Worm (Caenorhabditis elegans) whole organism, early embryonic: ENCODE results near the gene pqn-62.

Experiments used
- B0310.2 ChIP-seq: sonication (generic microtip); optimal IDR thresholded peaks from 2 replicates; lab custom pipeline; 2016; ENCODE audit warnings: mild to moderate bottlenecking, missing genetic modification characterization, missing compliant biosample characterization
- F13C5.2 ChIP-seq: sonication (generic microtip); optimal IDR thresholded peaks from 2 replicates; lab custom pipeline; 2017; ENCODE audit warnings: mild to moderate bottlenecking, missing genetic modification characterization, inconsistent platforms, missing compliant biosample characterization
- aly-1 ChIP-seq: sonication (generic microtip); optimal IDR thresholded peaks from 2 replicates; lab custom pipeline; 2016; ENCODE audit warnings: missing genetic modification characterization, missing compliant biosample characterization
- ama-1 ChIP-seq: fragments of 150-350 bp; optimal IDR thresholded peaks from 2 replicates; lab custom pipeline; 2014
- ceh-13 ChIP-seq: fragments of 200-800 bp; sonication (Bioruptor generic); optimal IDR thresholded peaks from 2 replicates; lab custom pipeline; 2018; ENCODE audit warnings: mild to moderate bottlenecking, missing genetic modification characterization, missing compliant biosample characterization
- ceh-36 ChIP-seq: sonication (generic microtip); optimal IDR thresholded peaks from 2 replicates; lab custom pipeline; 2016; ENCODE audit warnings: missing genetic modification characterization, inconsistent platforms, missing compliant biosample characterization
- ets-7 ChIP-seq: sonication (generic microtip); optimal IDR thresholded peaks from 2 replicates; lab custom pipeline; 2016; ENCODE audit warnings: missing genotype, missing genetic modification characterization, missing compliant biosample characterization
- flt-1 ChIP-seq: fragments of 200-800 bp; sonication (Bioruptor generic); IDR thresholded peaks from 2 replicates; pipeline ENCODE4 v1.3.6; 2022; ENCODE audit warnings: missing genetic modification characterization, missing compliant biosample characterization
- hmbx-1 ChIP-seq: sonication (generic microtip); optimal IDR thresholded peaks from 2 replicates; lab custom pipeline; 2016; ENCODE audit warnings: mild to moderate bottlenecking, missing genetic modification characterization, missing compliant biosample characterization
- hmg-4 ChIP-seq: fragments of 200-800 bp; sonication (Bioruptor generic); optimal IDR thresholded peaks from 2 replicates; lab custom pipeline; 2018; ENCODE audit warnings: mild to moderate bottlenecking, missing genetic modification characterization, missing compliant biosample characterization
- hnd-1 ChIP-seq: sonication (generic microtip); optimal IDR thresholded peaks from 2 replicates; lab custom pipeline; 2016; ENCODE audit warnings: missing genetic modification characterization, missing compliant biosample characterization
- pes-1 ChIP-seq: fragments of 200-800 bp; sonication (Bioruptor generic); IDR thresholded peaks from 2 replicates; pipeline ENCODE4 v1.3.6; 2022; ENCODE audit warnings: missing genetic modification reagents, missing genetic modification characterization, missing compliant biosample characterization
- scrt-1 ChIP-seq: fragments of 200-800 bp; sonication (Bioruptor generic); IDR thresholded peaks from 2 replicates; pipeline ENCODE4 v1.3.6; 2022; ENCODE audit warnings: missing genetic modification characterization, missing compliant biosample characterization
- sea-1 ChIP-seq: fragments of 200-800 bp; sonication (Bioruptor generic); conservative IDR thresholded peaks from 2 replicates; pipeline ENCODE4 v1.3.6; 2022; ENCODE audit warnings: missing genetic modification characterization, missing compliant biosample characterization
- tbx-11 ChIP-seq: fragments of 200-800 bp; sonication (Bioruptor generic); IDR thresholded peaks from 2 replicates; pipeline ENCODE4 v1.3.6; 2022; ENCODE audit warnings: missing genetic modification characterization, missing compliant biosample characterization
- tbx-37 ChIP-seq: fragments of 200-800 bp; sonication (Bioruptor generic); conservative IDR thresholded peaks from 2 replicates; pipeline ENCODE4 v1.3.6; 2022; ENCODE audit warnings: missing genetic modification reagents, missing genetic modification characterization, missing compliant biosample characterization
- tra-4 ChIP-seq: sonication (generic microtip); optimal IDR thresholded peaks from 2 replicates; lab custom pipeline; 2017; ENCODE audit warnings: missing genetic modification characterization, missing compliant biosample characterization

pqn-62 gene

ce11 chrX:5162755-5163154 lies 33.2 kb upstream of the pqn-62 start, which contains the start of gene EGAP5.1:
TSS of gene EGAP5.1 (plus strand) at chrX:5163055.
- TF ChIP-seq pes-1 (GFP tag; lab: Robert Waterston, UW) (no peak), F13C5.2 (tag; lab: Kevin White, UChicago) (no peak), aly-1 (tag; lab: Kevin White, UChicago) (no peak), tra-4 (tag; lab: Kevin White, UChicago) (no peak), sea-1 (GFP tag; lab: Robert Waterston, UW) (no peak), ceh-13 (no peak)

ce11 chrX:5164054-5164453 lies 31.9 kb upstream of the pqn-62 start:
- TF ChIP-seq tra-4 (tag; lab: Kevin White, UChicago) (no peak), ceh-13 (no peak), ets-7 (no peak), B0310.2 (tag; lab: Kevin White, UChicago) (no peak), aly-1 (tag; lab: Kevin White, UChicago) (no peak)

- no peak for TF ChIP-seq ama-1
- no peak for TF ChIP-seq flt-1 (GFP tag; lab: Robert Waterston, UW)
- TF ChIP-seq ets-7, result peak; percentile 17
- TF ChIP-seq sea-1 (GFP tag; lab: Robert Waterston, UW), result no peak
- peak; percentile 17 for TF ChIP-seq hmbx-1
- no peak for TF ChIP-seq aly-1 (tag; lab: Kevin White, UChicago)
- peak; percentile 15 for TF ChIP-seq ceh-13
- TF ChIP-seq tbx-11 (GFP tag; lab: Robert Waterston, UW), result 0 out of 2 replicates have a peak, but pooled peaks have one; percentile 35
- TF ChIP-seq scrt-1 (GFP tag; lab: Robert Waterston, UW), result no peak
- TF ChIP-seq hmg-4 (GFP tag; lab: Kevin White, UChicago), result no peak
- peak; percentile 83 for TF ChIP-seq F13C5.2 (tag; lab: Kevin White, UChicago)
- TF ChIP-seq ceh-36 (tag; lab: Kevin White, UChicago), result peak; percentile 47
- TF ChIP-seq tra-4 (tag; lab: Kevin White, UChicago), result no peak
- TF ChIP-seq pes-1 (GFP tag; lab: Robert Waterston, UW), result peak; percentile 72; the same call in 1 of the 2 replicates
- TF ChIP-seq tbx-37, result 0 out of 2 replicates have a peak, but pooled peaks have one; percentile 42
- TF ChIP-seq B0310.2 (tag; lab: Kevin White, UChicago), result peak; percentile 27
- peak; percentile 23 for TF ChIP-seq hnd-1 (tag; lab: Kevin White, UChicago)
Measured at ce11 chrX:5165037-5165436, 30.9 kb upstream of the pqn-62 start, which contains the start of gene mans-3. TSS of gene mans-3 (plus strand) at chrX:5165395.

- TF ChIP-seq sea-1 (GFP tag; lab: Robert Waterston, UW) (no peak), tbx-37 (no peak), flt-1 (GFP tag; lab: Robert Waterston, UW) (no peak), tra-4 (tag; lab: Kevin White, UChicago) (no peak), F13C5.2 (tag; lab: Kevin White, UChicago) (no peak), aly-1 (tag; lab: Kevin White, UChicago) (no peak), tbx-11 (GFP tag; lab: Robert Waterston, UW) (no peak), hnd-1 (tag; lab: Kevin White, UChicago) (no peak), ceh-36 (tag; lab: Kevin White, UChicago) (no peak)
Measured at ce11 chrX:5168770-5169169, 27.1 kb upstream of the pqn-62 start.

ce11 chrX:5171085-5171484 lies 24.8 kb upstream of the pqn-62 start, which contains the start of gene T03G11.10:
TSS of gene T03G11.10 (minus strand) at chrX:5171185.
- no peak for TF ChIP-seq sea-1 (GFP tag; lab: Robert Waterston, UW)
- TF ChIP-seq tbx-37, result no peak
- no peak for TF ChIP-seq ama-1
- no peak for TF ChIP-seq scrt-1 (GFP tag; lab: Robert Waterston, UW)
- TF ChIP-seq pes-1 (GFP tag; lab: Robert Waterston, UW), result no peak
- TF ChIP-seq flt-1 (GFP tag; lab: Robert Waterston, UW), result no peak
- TF ChIP-seq ets-7, result no peak
- no peak for TF ChIP-seq ceh-13
- no peak for TF ChIP-seq aly-1 (tag; lab: Kevin White, UChicago)
- TF ChIP-seq hmg-4 (GFP tag; lab: Kevin White, UChicago), result no peak
- no peak for TF ChIP-seq ceh-36 (tag; lab: Kevin White, UChicago)
- no peak for TF ChIP-seq tra-4 (tag; lab: Kevin White, UChicago)
- no peak for TF ChIP-seq B0310.2 (tag; lab: Kevin White, UChicago)
- TF ChIP-seq hnd-1 (tag; lab: Kevin White, UChicago), result no peak
- no peak for TF ChIP-seq hmbx-1
- no peak for TF ChIP-seq tbx-11 (GFP tag; lab: Robert Waterston, UW)
- TF ChIP-seq F13C5.2 (tag; lab: Kevin White, UChicago), result no peak

- TF ChIP-seq flt-1 (GFP tag; lab: Robert Waterston, UW) (no peak), F13C5.2 (tag; lab: Kevin White, UChicago) (no peak), ceh-13 (no peak), sea-1 (GFP tag; lab: Robert Waterston, UW) (no peak), hmbx-1 (no peak), hnd-1 (tag; lab: Kevin White, UChicago) (no peak), tbx-37 (no peak), ceh-36 (tag; lab: Kevin White, UChicago) (no peak), aly-1 (tag; lab: Kevin White, UChicago) (no peak), ama-1 (no peak), tra-4 (tag; lab: Kevin White, UChicago) (no peak), ets-7 (no peak), scrt-1 (GFP tag; lab: Robert Waterston, UW) (no peak), tbx-11 (GFP tag; lab: Robert Waterston, UW) (no peak), pes-1 (GFP tag; lab: Robert Waterston, UW) (no peak), hmg-4 (GFP tag; lab: Kevin White, UChicago) (no peak), B0310.2 (tag; lab: Kevin White, UChicago) (no peak)
Measured at ce11 chrX:5174256-5174655, 21.7 kb upstream of the pqn-62 start, which contains the start of gene zchc-1A. TSS of gene zchc-1A (plus strand) at chrX:5174369.

ce11 chrX:5179050-5179449 lies 16.9 kb upstream of the pqn-62 start, which contains the start of gene metl-9:
TSS of gene metl-9 (minus strand) at chrX:5179150.
- TF ChIP-seq ama-1 (no peak), pes-1 (GFP tag; lab: Robert Waterston, UW) (no peak), flt-1 (GFP tag; lab: Robert Waterston, UW) (no peak), B0310.2 (tag; lab: Kevin White, UChicago) (no peak), hnd-1 (tag; lab: Kevin White, UChicago) (no peak), tra-4 (tag; lab: Kevin White, UChicago) (no peak), scrt-1 (GFP tag; lab: Robert Waterston, UW) (no peak), tbx-11 (GFP tag; lab: Robert Waterston, UW) (no peak), aly-1 (tag; lab: Kevin White, UChicago) (no peak), hmbx-1 (no peak), hmg-4 (GFP tag; lab: Kevin White, UChicago) (no peak), ceh-36 (tag; lab: Kevin White, UChicago) (no peak), ets-7 (no peak)
